Worm (Caenorhabditis elegans) whole organism, L2 larva: Measurements from ENCODE around the gene srx-65.

Source experiments
- C34F6.9 ChIP-seq: fragments of 150-350 bp; optimal IDR thresholded peaks from 2 replicates; lab custom pipeline; 2014; ENCODE audit warnings: missing biosample characterization, missing genetic modification characterization
- F13H6.1 ChIP-seq: sonication (generic microtip); optimal IDR thresholded peaks from 2 replicates; lab custom pipeline; 2016; ENCODE audit warnings: missing genetic modification characterization, missing compliant biosample characterization
- R02D3.7 ChIP-seq: fragments of 150-350 bp; optimal IDR thresholded peaks from 2 replicates; lab custom pipeline; 2014; ENCODE audit warnings: missing biosample characterization, missing genetic modification characterization
- Y55F3AM.14 ChIP-seq: fragments of 200-800 bp; sonication (Bioruptor generic); optimal IDR thresholded peaks from 2 replicates; lab custom pipeline; 2018; ENCODE audit warnings: mild to moderate bottlenecking, missing genetic modification characterization, missing compliant biosample characterization
- ZK546.5 ChIP-seq: sonication (generic microtip); optimal IDR thresholded peaks from 2 replicates; lab custom pipeline; 2017; ENCODE audit warnings: missing biosample characterization, missing genetic modification characterization
- aly-2 ChIP-seq: fragments of 150-350 bp; optimal IDR thresholded peaks from 2 replicates; lab custom pipeline; 2014; ENCODE audit warnings: missing biosample characterization, missing genetic modification characterization
- blmp-1 ChIP-seq: sonication (generic microtip); optimal IDR thresholded peaks from 2 replicates; lab custom pipeline; 2017; ENCODE audit warnings: missing genetic modification characterization, mild to moderate bottlenecking, missing compliant biosample characterization, antibody characterized with exemption, moderate library complexity; ENCODE audit not compliant: insufficient read depth
- ceh-16 ChIP-seq: fragments of 150-350 bp; optimal IDR thresholded peaks from 2 replicates; lab custom pipeline; 2014; ENCODE audit warnings: missing biosample characterization, missing genetic modification characterization
- ceh-82 ChIP-seq: fragments of 150-350 bp; optimal IDR thresholded peaks from 2 replicates; lab custom pipeline; 2014; ENCODE audit warnings: missing biosample characterization, missing genetic modification characterization
- dmd-4 ChIP-seq: sonication (generic microtip); optimal IDR thresholded peaks from 2 replicates; lab custom pipeline; 2017; ENCODE audit warnings: missing biosample characterization, missing genetic modification characterization
- egl-27 ChIP-seq: sonication (generic microtip); optimal IDR thresholded peaks from 3 replicates; lab custom pipeline; 2017; ENCODE audit warnings: missing biosample characterization, missing genetic modification reagents, missing genetic modification characterization
- elt-1 ChIP-seq: fragments of 150-350 bp; optimal IDR thresholded peaks from 2 replicates; lab custom pipeline; 2014; ENCODE audit warnings: missing biosample characterization, missing genetic modification characterization
- elt-3 ChIP-seq: sonication (generic microtip); optimal IDR thresholded peaks from 2 replicates; lab custom pipeline; 2017; ENCODE audit warnings: missing biosample characterization, missing genetic modification characterization
- lin-11 ChIP-seq: fragments of 150-350 bp; sonication (generic microtip); optimal IDR thresholded peaks from 2 replicates; lab custom pipeline; 2014; ENCODE audit warnings: missing biosample characterization, missing genetic modification characterization, inconsistent platforms, mixed read lengths
- lin-13 ChIP-seq: fragments of 150-350 bp; optimal IDR thresholded peaks from 2 replicates; lab custom pipeline; 2014; ENCODE audit warnings: missing biosample characterization, missing genetic modification reagents, missing genetic modification characterization
- lin-39 ChIP-seq: fragments of 150-350 bp; optimal IDR thresholded peaks from 2 replicates; lab custom pipeline; 2014; ENCODE audit warnings: missing biosample characterization, missing genetic modification reagents, missing genetic modification characterization
- lsy-2 ChIP-seq, 2 experiments: fragments of 150-350 bp in 1 of 2; sonication (generic microtip) in 1 of 2; optimal IDR thresholded peaks; 2 replicates each; lab custom pipeline; 2014 to 2017; ENCODE audit warnings: missing biosample characterization in 2 of 2, missing genetic modification characterization in 2 of 2
- mdl-1 ChIP-seq, 2 experiments: fragments of 150-350 bp in 1 of 2; sonication (generic microtip) in 1 of 2; optimal IDR thresholded peaks; 2 replicates each; lab custom pipeline; 2017; ENCODE audit warnings: missing biosample characterization in 2 of 2, missing genetic modification characterization in 2 of 2
- nhr-10 ChIP-seq: sonication (generic microtip); optimal IDR thresholded peaks from 2 replicates; lab custom pipeline; 2017; ENCODE audit warnings: missing biosample characterization, missing genetic modification characterization
- nhr-11 ChIP-seq: fragments of 150-350 bp; optimal IDR thresholded peaks from 2 replicates; lab custom pipeline; 2014; ENCODE audit warnings: missing biosample characterization, missing genetic modification characterization
- nhr-12 ChIP-seq: fragments of 150-350 bp; optimal IDR thresholded peaks from 2 replicates; lab custom pipeline; 2014; ENCODE audit warnings: missing biosample characterization, missing genetic modification characterization
- nhr-21 ChIP-seq: fragments of 150-350 bp; optimal IDR thresholded peaks from 2 replicates; lab custom pipeline; 2014; ENCODE audit warnings: missing biosample characterization, missing genetic modification characterization
- nhr-237 ChIP-seq: fragments of 150-350 bp; optimal IDR thresholded peaks from 2 replicates; lab custom pipeline; 2014; ENCODE audit warnings: missing biosample characterization, missing genetic modification characterization
- nhr-77 ChIP-seq: fragments of 150-350 bp; optimal IDR thresholded peaks from 2 replicates; lab custom pipeline; 2014; ENCODE audit warnings: missing biosample characterization, missing genetic modification characterization
- peb-1 ChIP-seq: fragments of 150-350 bp; optimal IDR thresholded peaks from 2 replicates; lab custom pipeline; 2014; ENCODE audit warnings: missing biosample characterization, missing genetic modification characterization
- sem-4 ChIP-seq: fragments of 150-350 bp; optimal IDR thresholded peaks from 2 replicates; lab custom pipeline; 2014; ENCODE audit warnings: missing biosample characterization, missing genetic modification reagents, missing genetic modification characterization
- skn-1 ChIP-seq: sonication (generic microtip); optimal IDR thresholded peaks from 2 replicates; lab custom pipeline; 2017; ENCODE audit warnings: missing biosample characterization, missing genetic modification characterization
- sma-3 ChIP-seq: sonication (generic microtip); optimal IDR thresholded peaks from 2 replicates; lab custom pipeline; 2016; ENCODE audit warnings: missing genetic modification reagents, missing genetic modification characterization, missing compliant biosample characterization
- sma-9 ChIP-seq, 2 experiments: fragments of 150-350 bp in 1 of 2; sonication (generic microtip) in 1 of 2; optimal IDR thresholded peaks; 2 replicates each; lab custom pipeline; 2014 to 2016; ENCODE audit warnings: missing genetic modification characterization in 2 of 2, mild to moderate bottlenecking in 1 of 2, missing biosample characterization in 1 of 2, missing compliant biosample characterization in 1 of 2, missing genetic modification reagents in 1 of 2, moderate library complexity in 1 of 2
- snpc-4 ChIP-seq: fragments of 150-350 bp; optimal IDR thresholded peaks from 2 replicates; lab custom pipeline; 2014; ENCODE audit warnings: missing biosample characterization, missing genetic modification characterization
- unc-62 ChIP-seq: fragments of 150-350 bp; optimal IDR thresholded peaks from 2 replicates; lab custom pipeline; 2014; ENCODE audit warnings: missing biosample characterization, missing genetic modification reagents, missing genetic modification characterization
- zag-1 ChIP-seq: fragments of 150-350 bp; optimal IDR thresholded peaks from 2 replicates; lab custom pipeline; 2014; ENCODE audit warnings: missing biosample characterization, missing genetic modification characterization
- ztf-11 ChIP-seq: sonication (generic microtip); optimal IDR thresholded peaks from 2 replicates; lab custom pipeline; 2017; ENCODE audit warnings: missing biosample characterization, missing genetic modification characterization
- ztf-4 ChIP-seq: fragments of 150-350 bp; optimal IDR thresholded peaks from 2 replicates; lab custom pipeline; 2014; ENCODE audit warnings: missing biosample characterization, missing genetic modification characterization

srx-65 gene

ce11 chrV:3941860-3942259, 20.1 kb downstream of the srx-65 start, which contains the start of gene cyp-35B2:
Gene cyp-35B2, plus strand, starts transcription at chrV:3942160.
- TF ChIP-seq nhr-11 (tag; lab: Kevin White, UChicago): no peak
- TF ChIP-seq mdl-1 (tag; optimal IDR thresholded peaks at IDR 0.05; lab: Kevin White, UChicago): no peak
- TF ChIP-seq blmp-1 (tag; lab: Kevin White, UChicago): no peak
- no peak for TF ChIP-seq Y55F3AM.14 (GFP tag; lab: Kevin White, UChicago)
- no peak for TF ChIP-seq nhr-21
- TF ChIP-seq egl-27 (tag; lab: Kevin White, UChicago): no peak
- no peak for TF ChIP-seq ceh-82 (tag; lab: Kevin White, UChicago)
- TF ChIP-seq sem-4 (tag; lab: Kevin White, UChicago): no peak
- no peak for TF ChIP-seq ZK546.5 (tag; lab: Kevin White, UChicago)
- no peak for TF ChIP-seq lin-13 (GFP tag; lab: Kevin White, UChicago)
- TF ChIP-seq sma-9 (GFP tag; optimal IDR thresholded peaks at IDR 0.05; lab: Kevin White, UChicago): no peak
- TF ChIP-seq sma-9 (tag; optimal IDR thresholded peaks at IDR 0.05; lab: Kevin White, UChicago): no peak
- TF ChIP-seq elt-1: no peak
- no peak for TF ChIP-seq nhr-237

- TF ChIP-seq ztf-11 (no peak), zag-1 (tag; lab: Kevin White, UChicago) (no peak), lsy-2 (tag; optimal IDR thresholded peaks at IDR 0.05; lab: Kevin White, UChicago) (no peak), R02D3.7 (tag; lab: Kevin White, UChicago) (no peak), lin-11 (no peak)
- TF ChIP-seq, all 48 proteins: peak for 0
These were observed 21.6 kb downstream of the srx-65 start for ce11 chrV:3943364-3943763.

- no peak for TF ChIP-seq ztf-4 (tag; lab: Kevin White, UChicago)
- TF ChIP-seq elt-3 (tag; lab: Kevin White, UChicago): no peak
- no peak for TF ChIP-seq egl-27 (tag; lab: Kevin White, UChicago)
- no peak for TF ChIP-seq aly-2
- TF ChIP-seq ceh-16 (tag; lab: Kevin White, UChicago): no peak
- no peak for TF ChIP-seq nhr-12 (tag; lab: Kevin White, UChicago)
- no peak for TF ChIP-seq blmp-1 (tag; lab: Kevin White, UChicago)
- no peak for TF ChIP-seq skn-1
- TF ChIP-seq sma-3: no peak
- TF ChIP-seq dmd-4 (tag; lab: Kevin White, UChicago): no peak
- TF ChIP-seq nhr-77 (tag; lab: Kevin White, UChicago): no peak
- TF ChIP-seq ZK546.5 (tag; lab: Kevin White, UChicago): no peak
- TF ChIP-seq, all 48 proteins: peak for 0
These were observed 23.3 kb downstream of the srx-65 start, which contains the start of gene cyp-35B3 for ce11 chrV:3945053-3945452. Gene cyp-35B3, plus strand, starts transcription at chrV:3945353.

- TF ChIP-seq ztf-11: no peak
- TF ChIP-seq peb-1 (tag; lab: Kevin White, UChicago): no peak
- TF ChIP-seq nhr-10 (tag; lab: Kevin White, UChicago): no peak
- TF ChIP-seq aly-2: no peak
- TF ChIP-seq nhr-11 (tag; lab: Kevin White, UChicago): no peak
- TF ChIP-seq snpc-4 (tag; lab: Kevin White, UChicago): no peak
- no peak for TF ChIP-seq zag-1 (tag; lab: Kevin White, UChicago)
These were observed 28.0 kb downstream of the srx-65 start, which contains the start of gene dach-1 for ce11 chrV:3949723-3950122. Gene dach-1, plus strand, starts transcription at chrV:3950023.

ce11 chrV:3953739-3954138, 32.0 kb downstream of the srx-65 start, which contains the start of gene str-247:
Gene str-247, plus strand, starts transcription at chrV:3954039.
- TF ChIP-seq sem-4 (tag; lab: Kevin White, UChicago) (no peak), elt-1 (no peak), nhr-10 (tag; lab: Kevin White, UChicago) (no peak)
- TF ChIP-seq, all 48 proteins: peak for 0

- TF ChIP-seq ZK546.5 (tag; lab: Kevin White, UChicago) (no peak), C34F6.9 (tag; lab: Kevin White, UChicago) (no peak), nhr-77 (tag; lab: Kevin White, UChicago) (no peak), R02D3.7 (tag; lab: Kevin White, UChicago) (no peak), zag-1 (tag; lab: Kevin White, UChicago) (no peak), snpc-4 (tag; lab: Kevin White, UChicago) (no peak), lsy-2 (tag; optimal IDR thresholded peaks at IDR 0.05; lab: Kevin White, UChicago) (no peak), unc-62 (GFP tag; lab: Kevin White, UChicago) (no peak), elt-3 (tag; lab: Kevin White, UChicago) (no peak), ceh-16 (tag; lab: Kevin White, UChicago) (no peak), skn-1 (no peak), elt-1 (no peak), lin-39 (no peak), ceh-82 (tag; lab: Kevin White, UChicago) (no peak), ztf-4 (tag; lab: Kevin White, UChicago) (no peak), F13H6.1 (tag; lab: Kevin White, UChicago) (no peak)
These were observed 35.9 kb downstream of the srx-65 start, which contains the start of gene cyp-34A5 for ce11 chrV:3957608-3958007. Gene cyp-34A5, minus strand, starts transcription at chrV:3957708.
